Fruit fly (Drosophila melanogaster): ENCODE results near the gene CG14275.

CG14275 gene

dm6 chr2L:8334705-8335104 is 7.4 kb downstream of the CG14275 start (continued):
- TF ChIP-seq CG6272 (GFP tag; IDR thresholded peaks at IDR 0.05) (0 out of 2 replicates have a peak, but pooled peaks have one; percentile 25), bigmax (GFP tag; optimal IDR thresholded peaks at IDR 0.05) (no peak), CG3995 (GFP tag; optimal IDR thresholded peaks at IDR 0.05) (peak; percentile 44), lov (optimal IDR thresholded peaks at IDR 0.05) (no peak), lov (GFP tag; IDR thresholded peaks at IDR 0.05) (peak; percentile 66; the same call in 1 of the 3 replicates), nmo (GFP tag; optimal IDR thresholded peaks at IDR 0.05) (no peak), Rx (GFP tag; IDR thresholded peaks at IDR 0.05) (peak; percentile 40; the same call in 1 of the 2 replicates), Med (GFP tag) (peak; percentile 70), Drgx (GFP tag; IDR thresholded peaks at IDR 0.05) (0 out of 2 replicates have a peak, but pooled peaks have one; percentile 38), ato (GFP tag; IDR thresholded peaks at IDR 0.05; ENCODE audit: partially characterized antibody) (no peak), CG7372 (GFP tag; IDR thresholded peaks at IDR 0.05) (peak; percentile 99), sob (GFP tag; IDR thresholded peaks at IDR 0.05) (0 out of 2 replicates have a peak, but pooled peaks have one; percentile 28), Mrtf (GFP tag; IDR thresholded peaks at IDR 0.05) (0 out of 3 replicates have a peak, but pooled peaks have one; percentile 19), CoRest (tag; optimal IDR thresholded peaks at IDR 0.05) (peak; percentile 11), CG10366 (GFP tag; IDR thresholded peaks at IDR 0.05) (peak; percentile 20; the same call in 1 of the 2 replicates), CG18011 (GFP tag; optimal IDR thresholded peaks at IDR 0.05) (peak; percentile 96), CG6689 (GFP tag; IDR thresholded peaks at IDR 0.05) (0 out of 2 replicates have a peak, but pooled peaks have one; percentile 18), Bdp1 (GFP tag; optimal IDR thresholded peaks at IDR 0.05) (no peak), CG10979 (tag; optimal IDR thresholded peaks at IDR 0.05) (peak; percentile 49), CTCF (GFP tag; optimal IDR thresholded peaks at IDR 0.05) (no peak), CG12744 (GFP tag; optimal IDR thresholded peaks at IDR 0.05) (peak; percentile 31), zfh1 (GFP tag; IDR thresholded peaks at IDR 0.05) (peak; percentile 63; the same call in 2 of the 3 replicates), Meics (GFP tag; optimal IDR thresholded peaks at IDR 0.05) (no peak), prd (optimal IDR thresholded peaks at IDR 0.05) (no peak), prd (GFP tag; IDR thresholded peaks at IDR 0.05) (0 out of 3 replicates have a peak, but pooled peaks have one; percentile 36), stc (GFP tag; IDR thresholded peaks at IDR 0.05) (0 out of 2 replicates have a peak, but pooled peaks have one; percentile 15), CG6175 (GFP tag; IDR thresholded peaks at IDR 0.05) (peak; percentile 85; the same call in 2 of the 3 replicates), CG42726 (GFP tag; IDR thresholded peaks at IDR 0.05; ENCODE audit: partially characterized antibody) (peak; percentile 63; the same call in 1 of the 2 replicates), CG15479 (GFP tag; optimal IDR thresholded peaks at IDR 0.05) (no peak), CG32532 (GFP tag; IDR thresholded peaks at IDR 0.05) (0 out of 2 replicates have a peak, but pooled peaks have one; percentile 32)

dm6 chr2L:8338039-8338438 is 10.8 kb downstream of the CG14275 start, which contains the start of gene witty:
Gene witty (plus strand): TSS chr2L:8338287.
- TF ChIP-seq ab (GFP tag; optimal IDR thresholded peaks at IDR 0.05): no peak
- TF ChIP-seq CG16779 (GFP tag; IDR thresholded peaks at IDR 0.05): 0 out of 2 replicates have a peak, but pooled peaks have one; percentile 19
- peak; percentile 38 for TF ChIP-seq CG13894 (tag; optimal IDR thresholded peaks at IDR 0.05)
- TF ChIP-seq sisA (GFP tag; IDR thresholded peaks at IDR 0.05): 0 out of 2 replicates have a peak, but pooled peaks have one; percentile 9
- peak; percentile 93 for TF ChIP-seq Deaf1 (tag; optimal IDR thresholded peaks at IDR 0.05)

dm6 chr2L:8339751-8340349 is 12.6 kb downstream of the CG14275 start:
- TF ChIP-seq Ets65A (GFP tag) (no peak), jing (GFP tag; optimal IDR thresholded peaks at IDR 0.05) (no peak), ind (GFP tag; optimal IDR thresholded peaks at IDR 0.05) (no peak), CG15011 (GFP tag; optimal IDR thresholded peaks at IDR 0.05) (no peak), MBD-R2 (GFP tag; IDR thresholded peaks at IDR 0.05) (no peak)

Data from whole organism, embryonic.